Worm (Caenorhabditis elegans): ENCODE results near the gene his-69.

DNA sequence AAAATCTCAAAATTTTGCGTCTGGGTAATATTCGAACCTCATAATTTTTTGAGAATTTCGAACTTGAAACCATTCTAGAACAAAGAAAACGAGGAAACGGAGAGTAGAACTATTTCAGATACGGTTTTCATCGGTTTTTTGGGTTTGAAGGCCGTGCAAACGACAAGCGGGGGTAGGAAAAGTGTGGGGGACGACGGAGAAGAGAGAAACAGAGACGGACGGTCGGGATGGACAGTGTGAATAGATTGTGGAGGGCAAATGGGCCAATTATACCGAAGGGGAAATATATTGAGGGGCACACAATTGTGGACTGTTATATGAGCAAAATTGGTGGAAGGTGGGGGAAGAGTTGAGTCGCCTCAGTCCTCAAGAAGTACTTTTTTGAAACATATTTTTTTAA is 40.2 kb upstream of the his-69 start:
- no peak for TF ChIP-seq drap-1 (GFP tag; optimal IDR thresholded peaks at IDR 0.05)
- TF ChIP-seq nhr-28 (tag; optimal IDR thresholded peaks at IDR 0.05), result no peak
- TF ChIP-seq unc-39 (tag; optimal IDR thresholded peaks at IDR 0.05), result no peak
- TF ChIP-seq flh-1 (GFP tag; optimal IDR thresholded peaks at IDR 0.05), result no peak
- no peak for TF ChIP-seq mep-1 (tag; optimal IDR thresholded peaks at IDR 0.05)

All from whole organism, mixed stage, embryonic.